Worm (Caenorhabditis elegans): ENCODE data around the gene T09A5.14.

T09A5.14 gene

DNA sequence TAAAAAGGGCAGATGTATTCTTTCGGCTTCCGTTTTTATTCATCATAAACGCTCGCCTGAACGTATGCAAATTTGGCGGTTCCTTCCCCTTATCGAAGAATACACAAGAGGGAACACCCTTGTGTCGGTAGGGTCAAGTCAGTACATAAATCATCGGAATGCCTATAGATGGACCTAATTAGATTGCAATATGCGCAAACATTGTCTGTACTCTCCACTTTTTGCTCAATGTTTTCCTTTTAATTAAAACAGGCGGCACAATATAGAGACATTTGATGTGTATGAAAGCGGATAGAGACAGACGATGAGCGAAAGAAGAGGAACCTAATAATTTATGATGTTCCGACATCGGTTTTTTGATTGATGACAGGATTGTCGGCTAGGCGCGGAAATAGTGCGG, 17.9 kb upstream of the T09A5.14 start:
- TF ChIP-seq nhr-28 (tag; optimal IDR thresholded peaks at IDR 0.05) (no peak), blmp-1 (tag; optimal IDR thresholded peaks at IDR 0.05) (no peak), zip-8 (tag; optimal IDR thresholded peaks at IDR 0.05) (no peak), lin-32 (GFP tag; optimal IDR thresholded peaks at IDR 0.05) (no peak), hlh-1 (tag; optimal IDR thresholded peaks at IDR 0.05) (no peak), nhr-76 (tag; optimal IDR thresholded peaks at IDR 0.05) (no peak), ces-1 (GFP tag; optimal IDR thresholded peaks at IDR 0.05) (peak; percentile 67), ceh-43 (GFP tag; optimal IDR thresholded peaks at IDR 0.05) (peak; percentile 57), cnd-1 (tag; optimal IDR thresholded peaks at IDR 0.05) (no peak), nhr-237 (tag; optimal IDR thresholded peaks at IDR 0.05) (no peak), mab-5 (tag; optimal IDR thresholded peaks at IDR 0.05) (peak; percentile 13), snpc-4 (tag; optimal IDR thresholded peaks at IDR 0.05) (no peak), unc-62 (GFP tag; optimal IDR thresholded peaks at IDR 0.05) (peak; percentile 93), mep-1 (tag; optimal IDR thresholded peaks at IDR 0.05) (no peak), ztf-11 (tag; optimal IDR thresholded peaks at IDR 0.05) (peak; percentile 45), sem-2 (GFP tag; optimal IDR thresholded peaks at IDR 0.05) (no peak), nhr-12 (tag; optimal IDR thresholded peaks at IDR 0.05) (no peak), M03D4.4 (tag; optimal IDR thresholded peaks at IDR 0.05) (no peak), flh-1 (GFP tag; optimal IDR thresholded peaks at IDR 0.05) (no peak), tbx-8 (GFP tag; optimal IDR thresholded peaks at IDR 0.05) (no peak), drap-1 (GFP tag; optimal IDR thresholded peaks at IDR 0.05) (no peak), lin-13 (tag; optimal IDR thresholded peaks at IDR 0.05) (no peak), elt-1 (tag; optimal IDR thresholded peaks at IDR 0.05; ENCODE audit: borderline replicate concordance, insufficient read depth) (peak; percentile 28), unc-39 (tag; optimal IDR thresholded peaks at IDR 0.05) (no peak), ceh-39 (tag; optimal IDR thresholded peaks at IDR 0.05) (no peak), nhr-2 (tag; optimal IDR thresholded peaks at IDR 0.05) (peak; percentile 98), pha-4 (tag; optimal IDR thresholded peaks at IDR 0.05) (peak; percentile 43), unc-120 (tag; optimal IDR thresholded peaks at IDR 0.05; ENCODE audit: poor library complexity, severe bottlenecking) (no peak), lsy-2 (tag; optimal IDR thresholded peaks at IDR 0.05) (no peak), bed-3 (GFP tag; optimal IDR thresholded peaks at IDR 0.05) (no peak), ceh-83 (GFP tag; optimal IDR thresholded peaks at IDR 0.05) (no peak), mls-2 (tag; optimal IDR thresholded peaks at IDR 0.05) (peak; percentile 87), elt-3 (tag; optimal IDR thresholded peaks at IDR 0.05) (no peak), ham-2 (GFP tag; optimal IDR thresholded peaks at IDR 0.05) (peak; percentile 38), sptf-1 (tag; optimal IDR thresholded peaks at IDR 0.05) (peak; percentile 55)

DNA sequence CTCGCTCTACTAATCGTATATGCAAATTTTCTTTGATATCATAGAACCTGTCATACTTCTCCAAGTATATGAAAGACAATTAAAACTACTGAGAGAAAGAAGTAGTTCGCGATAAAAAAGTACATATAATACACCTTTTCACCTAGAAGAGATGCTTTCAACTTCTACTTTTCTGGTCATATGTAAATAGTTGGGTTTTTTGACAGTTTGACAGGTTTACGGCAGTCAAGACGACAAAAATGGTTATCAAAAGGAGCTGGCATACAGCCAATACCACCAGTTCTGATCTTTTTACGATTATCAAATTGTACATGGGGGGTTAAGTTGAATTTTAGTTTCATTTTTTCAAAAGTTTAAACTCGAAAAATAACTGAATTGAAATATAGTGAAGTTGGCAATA, 17.2 kb upstream of the T09A5.14 start:
- no peak for TF ChIP-seq hlh-1 (tag; optimal IDR thresholded peaks at IDR 0.05)
- TF ChIP-seq mep-1 (tag; optimal IDR thresholded peaks at IDR 0.05) = no peak
- TF ChIP-seq blmp-1 (tag; optimal IDR thresholded peaks at IDR 0.05) = no peak
- no peak for TF ChIP-seq flh-1 (GFP tag; optimal IDR thresholded peaks at IDR 0.05)
- TF ChIP-seq M03D4.4 (tag; optimal IDR thresholded peaks at IDR 0.05) = no peak
- TF ChIP-seq nhr-2 (tag; optimal IDR thresholded peaks at IDR 0.05) = no peak
- TF ChIP-seq sem-2 (GFP tag; optimal IDR thresholded peaks at IDR 0.05) = no peak
- no peak for TF ChIP-seq lin-32 (GFP tag; optimal IDR thresholded peaks at IDR 0.05)
- no peak for TF ChIP-seq unc-120 (tag; optimal IDR thresholded peaks at IDR 0.05; ENCODE audit: poor library complexity, severe bottlenecking)
- no peak for TF ChIP-seq zip-8 (tag; optimal IDR thresholded peaks at IDR 0.05)
- no peak for TF ChIP-seq ceh-43 (GFP tag; optimal IDR thresholded peaks at IDR 0.05)
- TF ChIP-seq lin-13 (tag; optimal IDR thresholded peaks at IDR 0.05) = no peak
- TF ChIP-seq nhr-12 (tag; optimal IDR thresholded peaks at IDR 0.05) = no peak
- TF ChIP-seq elt-3 (tag; optimal IDR thresholded peaks at IDR 0.05) = no peak
- TF ChIP-seq sptf-1 (tag; optimal IDR thresholded peaks at IDR 0.05) = no peak
- no peak for TF ChIP-seq ztf-11 (tag; optimal IDR thresholded peaks at IDR 0.05)
- TF ChIP-seq ces-1 (GFP tag; optimal IDR thresholded peaks at IDR 0.05) = no peak

DNA sequence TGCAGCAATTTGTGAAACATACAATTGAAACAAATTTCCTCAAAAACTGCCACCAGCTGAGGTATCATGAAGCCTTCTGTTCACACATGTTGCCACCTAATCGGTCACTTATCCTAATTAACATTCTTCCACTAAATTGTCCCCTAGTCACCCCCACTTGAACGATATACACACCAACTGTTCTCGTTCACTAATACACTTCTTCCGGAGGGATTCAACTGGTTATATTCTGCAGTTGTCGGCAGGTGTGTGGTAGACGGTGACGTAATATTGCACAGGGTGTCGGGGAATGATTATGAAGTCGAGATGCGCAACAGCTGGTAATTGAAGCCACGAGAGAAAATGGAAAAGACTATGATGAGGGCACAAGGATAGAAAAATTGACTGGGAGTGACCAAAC, 16.7 kb upstream of the T09A5.14 start:
- TF ChIP-seq unc-39 (tag; optimal IDR thresholded peaks at IDR 0.05) (no peak), nhr-76 (tag; optimal IDR thresholded peaks at IDR 0.05) (no peak), zip-8 (tag; optimal IDR thresholded peaks at IDR 0.05) (peak; percentile 77), blmp-1 (tag; optimal IDR thresholded peaks at IDR 0.05) (no peak), ceh-43 (GFP tag; optimal IDR thresholded peaks at IDR 0.05) (no peak), sptf-1 (tag; optimal IDR thresholded peaks at IDR 0.05) (no peak), flh-1 (GFP tag; optimal IDR thresholded peaks at IDR 0.05) (no peak), nhr-12 (tag; optimal IDR thresholded peaks at IDR 0.05) (no peak), ceh-83 (GFP tag; optimal IDR thresholded peaks at IDR 0.05) (no peak), unc-62 (GFP tag; optimal IDR thresholded peaks at IDR 0.05) (peak; percentile 11), ces-1 (GFP tag; optimal IDR thresholded peaks at IDR 0.05) (peak; percentile 23), mab-5 (tag; optimal IDR thresholded peaks at IDR 0.05) (no peak), nhr-28 (tag; optimal IDR thresholded peaks at IDR 0.05) (no peak), lin-13 (tag; optimal IDR thresholded peaks at IDR 0.05) (no peak), ztf-11 (tag; optimal IDR thresholded peaks at IDR 0.05) (no peak), lsy-2 (tag; optimal IDR thresholded peaks at IDR 0.05) (no peak), drap-1 (GFP tag; optimal IDR thresholded peaks at IDR 0.05) (no peak), elt-1 (tag; optimal IDR thresholded peaks at IDR 0.05; ENCODE audit: borderline replicate concordance, insufficient read depth) (no peak), unc-120 (tag; optimal IDR thresholded peaks at IDR 0.05; ENCODE audit: poor library complexity, severe bottlenecking) (no peak), bed-3 (GFP tag; optimal IDR thresholded peaks at IDR 0.05) (no peak), sem-2 (GFP tag; optimal IDR thresholded peaks at IDR 0.05) (no peak), nhr-2 (tag; optimal IDR thresholded peaks at IDR 0.05) (peak; percentile 97), elt-3 (tag; optimal IDR thresholded peaks at IDR 0.05) (no peak), hlh-1 (tag; optimal IDR thresholded peaks at IDR 0.05) (peak; percentile 96), mls-2 (tag; optimal IDR thresholded peaks at IDR 0.05) (peak; percentile 30), pha-4 (tag; optimal IDR thresholded peaks at IDR 0.05) (no peak), tbx-8 (GFP tag; optimal IDR thresholded peaks at IDR 0.05) (no peak), M03D4.4 (tag; optimal IDR thresholded peaks at IDR 0.05) (no peak), nhr-237 (tag; optimal IDR thresholded peaks at IDR 0.05) (no peak), snpc-4 (tag; optimal IDR thresholded peaks at IDR 0.05) (no peak), cnd-1 (tag; optimal IDR thresholded peaks at IDR 0.05) (peak; percentile 71), lin-32 (GFP tag; optimal IDR thresholded peaks at IDR 0.05) (peak; percentile 98), ceh-39 (tag; optimal IDR thresholded peaks at IDR 0.05) (no peak), mep-1 (tag; optimal IDR thresholded peaks at IDR 0.05) (no peak), ham-2 (GFP tag; optimal IDR thresholded peaks at IDR 0.05) (no peak)
